Worm (Caenorhabditis elegans) whole organism, young adult: ENCODE results near the gene lin-15A.

Source experiments
- F10E7.11 ChIP-seq: sonication (generic microtip); optimal IDR thresholded peaks from 2 replicates; lab custom pipeline; 2017; ENCODE audit warnings: mild to moderate bottlenecking, missing genetic modification characterization, moderate library complexity, missing compliant biosample characterization
- F52B5.7 ChIP-seq: sonication (generic microtip); optimal IDR thresholded peaks from 2 replicates; lab custom pipeline; 2016; ENCODE audit warnings: mild to moderate bottlenecking, missing genetic modification characterization, missing compliant biosample characterization
- atf-7 ChIP-seq: sonication (generic microtip); optimal IDR thresholded peaks from 2 replicates; lab custom pipeline; 2017; ENCODE audit warnings: mild to moderate bottlenecking, missing genetic modification characterization, missing compliant biosample characterization
- unc-62 ChIP-seq: fragments of 150-350 bp; optimal IDR thresholded peaks from 2 replicates; lab custom pipeline; 2014; ENCODE audit warnings: missing biosample characterization, missing genetic modification reagents, missing genetic modification characterization
- ztf-6 ChIP-seq: fragments of 200-800 bp; sonication (Bioruptor generic); IDR thresholded peaks from 2 replicates; pipeline ENCODE4 v1.3.6; 2022; ENCODE audit warnings: missing genetic modification reagents, missing genetic modification characterization, missing compliant biosample characterization

ce11 chrX:15704579-15705110, 27.1 kb upstream of the lin-15A start:
- TF ChIP-seq atf-7 (tag; lab: Kevin White, UChicago) (peak; percentile 76), ztf-6 (no peak), F10E7.11 (tag; lab: Kevin White, UChicago) (no peak), F52B5.7 (tag; lab: Kevin White, UChicago) (no peak), unc-62 (GFP tag; lab: Kevin White, UChicago) (no peak)
